Fruit fly (Drosophila melanogaster) whole organism, embryonic: ENCODE measurements around the gene Hsp22.

Experiments
- Ada2b ChIP-seq: fragments of 200-800 bp; sonication (Bioruptor generic); IDR thresholded peaks from 2 replicates; pipeline ENCODE4 v1.3.6; 2022; ENCODE audit warnings: missing biosample characterization, missing genetic modification characterization
- Adf1 ChIP-seq: fragments of 200-800 bp; sonication (Bioruptor generic); IDR thresholded peaks from 2 replicates; pipeline ENCODE4 v1.3.6; 2022; ENCODE audit warnings: missing biosample characterization, missing genetic modification characterization
- Aef1 ChIP-seq: fragments of 200-800 bp; sonication (Bioruptor generic); IDR thresholded peaks from 3 replicates; pipeline ENCODE4 v1.3.6; 2022; ENCODE audit warnings: missing biosample characterization, missing genetic modification characterization
- BEAF-32 ChIP-seq: fragments of 200-800 bp; sonication (Bioruptor generic); optimal IDR thresholded peaks from 3 replicates; lab custom pipeline; 2017; ENCODE audit warnings: missing biosample characterization, missing genetic modification characterization, mild to moderate bottlenecking, moderate library complexity, missing genetic modification reagents
- Bgb ChIP-seq: fragments of 200-800 bp; sonication (Bioruptor generic); IDR thresholded peaks from 2 replicates; pipeline ENCODE4 v1.3.6; 2022; ENCODE audit warnings: missing biosample characterization, missing genetic modification characterization; ENCODE audit not compliant: partially characterized antibody
- CG10959 ChIP-seq: fragments of 200-800 bp; sonication (Bioruptor generic); IDR thresholded peaks from 2 replicates; pipeline ENCODE4 v1.3.6; 2022; ENCODE audit warnings: missing biosample characterization, missing genetic modification characterization
- CG11398 ChIP-seq: fragments of 200-800 bp; sonication (Bioruptor generic); optimal IDR thresholded peaks from 2 replicates; lab custom pipeline; 2016; ENCODE audit warnings: missing biosample characterization, missing genetic modification characterization
- CG13287 ChIP-seq: fragments of 200-800 bp; sonication (Bioruptor generic); IDR thresholded peaks from 2 replicates; pipeline ENCODE4 v1.3.6; 2022; ENCODE audit warnings: missing biosample characterization, missing genetic modification characterization; ENCODE audit not compliant: partially characterized antibody
- CG13296 ChIP-seq: fragments of 200-800 bp; sonication (Bioruptor generic); optimal IDR thresholded peaks from 3 replicates; lab custom pipeline; 2018; ENCODE audit warnings: missing biosample characterization, mild to moderate bottlenecking, missing genetic modification characterization
- CG18262 ChIP-seq: fragments of 200-800 bp; optimal IDR thresholded peaks from 3 replicates; lab custom pipeline; 2019; ENCODE audit warnings: missing biosample characterization, mild to moderate bottlenecking, missing genetic modification characterization, moderate library complexity
- CG1832 ChIP-seq: fragments of 200-800 bp; sonication (Bioruptor generic); optimal IDR thresholded peaks from 2 replicates; lab custom pipeline; 2017; ENCODE audit warnings: missing biosample characterization, mild to moderate bottlenecking, missing genetic modification characterization, inconsistent platforms
- CG30431 ChIP-seq: fragments of 200-800 bp; sonication (Bioruptor generic); optimal IDR thresholded peaks from 2 replicates; lab custom pipeline; 2017; ENCODE audit warnings: missing biosample characterization, missing genetic modification characterization
- CG32532 ChIP-seq: fragments of 200-800 bp; sonication (Bioruptor generic); IDR thresholded peaks from 2 replicates; pipeline ENCODE4 v1.3.6; 2022; ENCODE audit warnings: missing biosample characterization, missing genetic modification characterization
- CG6654 ChIP-seq: fragments of 200-800 bp; sonication (Bioruptor generic); optimal IDR thresholded peaks from 2 replicates; lab custom pipeline; 2017; ENCODE audit warnings: missing biosample characterization, mild to moderate bottlenecking, missing genetic modification characterization
- CG7556 ChIP-seq: fragments of 200-800 bp; sonication (Bioruptor generic); optimal IDR thresholded peaks from 2 replicates; lab custom pipeline; 2017; ENCODE audit warnings: missing biosample characterization, mild to moderate bottlenecking, missing genetic modification characterization
- CG7745 ChIP-seq: fragments of 200-800 bp; sonication (Bioruptor generic); optimal IDR thresholded peaks from 2 replicates; lab custom pipeline; 2018; ENCODE audit warnings: missing biosample characterization, mild to moderate bottlenecking, missing genetic modification characterization, moderate library complexity
- CG8089 ChIP-seq: fragments of 200-800 bp; sonication (Bioruptor generic); optimal IDR thresholded peaks from 3 replicates; lab custom pipeline; 2016; ENCODE audit warnings: missing biosample characterization, missing genetic modification characterization
- CG8290 ChIP-seq, 3 experiments: fragments of 200-800 bp; sonication (Bioruptor generic); optimal IDR thresholded peaks; 2 replicates each; lab custom pipeline; 2016 to 2019; ENCODE audit warnings: missing biosample characterization in 3 of 3, missing genetic modification characterization in 3 of 3, mild to moderate bottlenecking in 2 of 3, moderate library complexity in 1 of 3
- CrebB ChIP-seq: fragments of 200-800 bp; sonication (Bioruptor generic); optimal IDR thresholded peaks from 3 replicates; lab custom pipeline; 2018; ENCODE audit warnings: missing biosample characterization, mild to moderate bottlenecking, missing genetic modification characterization
- Deaf1 ChIP-seq: fragments of 200-800 bp; optimal IDR thresholded peaks from 3 replicates; lab custom pipeline; 2019; ENCODE audit warnings: missing biosample characterization, mild to moderate bottlenecking, missing genetic modification characterization, moderate library complexity
- Doc3 ChIP-seq: fragments of 200-800 bp; sonication (Bioruptor generic); IDR thresholded peaks from 3 replicates; pipeline ENCODE4 v1.3.6; 2022; ENCODE audit warnings: missing biosample characterization, missing genetic modification characterization; ENCODE audit not compliant: partially characterized antibody
- Eip74EF ChIP-seq, 2 experiments: fragments of 200-800 bp in 1 of 2; fragments of >200 bp in 1 of 2; sonication (Bioruptor generic) in 1 of 2; optimal IDR thresholded peaks; 2 replicates each; lab custom pipeline; 2017 to 2019; ENCODE audit warnings: missing biosample characterization in 2 of 2, missing genetic modification characterization in 2 of 2, mild to moderate bottlenecking in 1 of 2, moderate library complexity in 1 of 2
- Fer2 ChIP-seq: fragments of 200-800 bp; sonication (Bioruptor generic); optimal IDR thresholded peaks from 2 replicates; lab custom pipeline; 2018; ENCODE audit warnings: missing biosample characterization, mild to moderate bottlenecking, missing genetic modification characterization, moderate library complexity
- HLH3B ChIP-seq: fragments of 200-800 bp; sonication (Bioruptor generic); IDR thresholded peaks from 2 replicates; pipeline ENCODE4 v1.3.6; 2022; ENCODE audit warnings: missing biosample characterization, missing genetic modification characterization
- Hr51 ChIP-seq, 2 experiments: fragments of 200-800 bp; sonication (Bioruptor generic); optimal IDR thresholded peaks; 2 replicates in 1 of 2; 3 replicates in 1 of 2; lab custom pipeline; 2016 to 2018; ENCODE audit warnings: missing biosample characterization in 2 of 2, missing genetic modification characterization in 2 of 2, mild to moderate bottlenecking in 1 of 2, moderate library complexity in 1 of 2
- Mes4 ChIP-seq: fragments of 200-800 bp; sonication (Bioruptor generic); optimal IDR thresholded peaks from 2 replicates; lab custom pipeline; 2016; ENCODE audit warnings: missing biosample characterization, missing genetic modification characterization
- Myb ChIP-seq: fragments of 200-800 bp; sonication (Bioruptor generic); optimal IDR thresholded peaks from 2 replicates; lab custom pipeline; 2016; ENCODE audit warnings: missing biosample characterization, missing genetic modification characterization
- NC2α ChIP-seq: fragments of 200-800 bp; sonication (Bioruptor generic); optimal IDR thresholded peaks from 2 replicates; lab custom pipeline; 2016; ENCODE audit warnings: missing biosample characterization, missing genetic modification characterization
- Nf-YB ChIP-seq: fragments of 200-800 bp; sonication (Bioruptor generic); optimal IDR thresholded peaks from 3 replicates; lab custom pipeline; 2019; ENCODE audit warnings: missing biosample characterization, mild to moderate bottlenecking, missing genetic modification characterization, moderate library complexity
- NfI ChIP-seq: fragments of 200-800 bp; sonication (Bioruptor generic); optimal IDR thresholded peaks from 3 replicates; lab custom pipeline; 2018; ENCODE audit warnings: missing biosample characterization, mild to moderate bottlenecking, missing genetic modification characterization, moderate library complexity
- Taf1 ChIP-seq: fragments of 200-800 bp; sonication (Bioruptor generic); IDR thresholded peaks from 2 replicates; pipeline ENCODE4 v1.3.6; 2022; ENCODE audit warnings: missing biosample characterization, missing genetic modification characterization
- br ChIP-seq: fragments of >200 bp; optimal IDR thresholded peaks from 2 replicates; lab custom pipeline; 2017
- cas ChIP-seq: fragments of 200-800 bp; sonication (Bioruptor generic); IDR thresholded peaks from 2 replicates; pipeline ENCODE4 v1.3.6; 2022; ENCODE audit warnings: missing biosample characterization, missing genetic modification characterization
- crol ChIP-seq: fragments of 200-800 bp; sonication (Bioruptor generic); IDR thresholded peaks from 2 replicates; pipeline ENCODE4 v1.3.6; 2022; ENCODE audit warnings: missing biosample characterization, missing genetic modification characterization
- danr ChIP-seq: fragments of 200-800 bp; sonication (Bioruptor generic); IDR thresholded peaks from 2 replicates; pipeline ENCODE4 v1.3.6; 2022; ENCODE audit warnings: missing biosample characterization, missing genetic modification characterization
- ftz-f1 ChIP-seq: fragments of 200-800 bp; sonication (Bioruptor generic); optimal IDR thresholded peaks from 2 replicates; lab custom pipeline; 2016; ENCODE audit warnings: missing biosample characterization, missing genetic modification characterization
- fu2 ChIP-seq: fragments of 200-800 bp; sonication (Bioruptor generic); optimal IDR thresholded peaks from 2 replicates; lab custom pipeline; 2016; ENCODE audit warnings: missing biosample characterization, missing genetic modification characterization
- her ChIP-seq: fragments of 200-800 bp; sonication (Bioruptor generic); optimal IDR thresholded peaks from 2 replicates; lab custom pipeline; 2016; ENCODE audit warnings: missing biosample characterization, missing genetic modification characterization
- lola ChIP-seq, 3 experiments: fragments of >200 bp in 2 of 3; fragments of 200-800 bp in 1 of 3; sonication (Bioruptor generic) in 1 of 3; optimal IDR thresholded peaks; 2 replicates each; lab custom pipeline; 2017 to 2019; ENCODE audit warnings: missing biosample characterization in 3 of 3, missing genetic modification characterization in 3 of 3, mild to moderate bottlenecking in 1 of 3, moderate library complexity in 1 of 3
- pb ChIP-seq: fragments of 200-800 bp; sonication (Bioruptor generic); optimal IDR thresholded peaks from 3 replicates; lab custom pipeline; 2016; ENCODE audit warnings: missing biosample characterization, missing genetic modification characterization
- pnt ChIP-seq: fragments of 200-800 bp; sonication (Bioruptor generic); optimal IDR thresholded peaks from 3 replicates; lab custom pipeline; 2016; ENCODE audit warnings: missing biosample characterization, missing genetic modification characterization
- sima ChIP-seq: fragments of 200-800 bp; sonication (Bioruptor generic); optimal IDR thresholded peaks from 2 replicates; lab custom pipeline; 2016; ENCODE audit warnings: missing biosample characterization, missing genetic modification characterization
- slou ChIP-seq: fragments of 200-800 bp; sonication (Bioruptor generic); optimal IDR thresholded peaks from 3 replicates; lab custom pipeline; 2016; ENCODE audit warnings: missing biosample characterization, missing genetic modification characterization
- stwl ChIP-seq: fragments of 200-800 bp; sonication (Bioruptor generic); optimal IDR thresholded peaks from 3 replicates; lab custom pipeline; 2018; ENCODE audit warnings: missing biosample characterization, mild to moderate bottlenecking, missing genetic modification characterization, moderate library complexity
- tin ChIP-seq: fragments of 200-800 bp; sonication (Bioruptor generic); optimal IDR thresholded peaks from 3 replicates; lab custom pipeline; 2016; ENCODE audit warnings: missing biosample characterization, missing genetic modification characterization
- twi ChIP-seq: fragments of 200-800 bp; optimal IDR thresholded peaks from 2 replicates; lab custom pipeline; 2019; ENCODE audit warnings: missing biosample characterization, mild to moderate bottlenecking, missing genetic modification characterization, moderate library complexity
- z ChIP-seq: fragments of 200-800 bp; sonication (Bioruptor generic); IDR thresholded peaks from 3 replicates; pipeline ENCODE4 v1.3.6; 2022; ENCODE audit warnings: missing biosample characterization, missing genetic modification characterization
- zf30C ChIP-seq: fragments of 200-800 bp; sonication (Bioruptor generic); optimal IDR thresholded peaks from 3 replicates; lab custom pipeline; 2018; ENCODE audit warnings: missing biosample characterization, mild to moderate bottlenecking, missing genetic modification characterization

Gene Hsp22

DNA sequence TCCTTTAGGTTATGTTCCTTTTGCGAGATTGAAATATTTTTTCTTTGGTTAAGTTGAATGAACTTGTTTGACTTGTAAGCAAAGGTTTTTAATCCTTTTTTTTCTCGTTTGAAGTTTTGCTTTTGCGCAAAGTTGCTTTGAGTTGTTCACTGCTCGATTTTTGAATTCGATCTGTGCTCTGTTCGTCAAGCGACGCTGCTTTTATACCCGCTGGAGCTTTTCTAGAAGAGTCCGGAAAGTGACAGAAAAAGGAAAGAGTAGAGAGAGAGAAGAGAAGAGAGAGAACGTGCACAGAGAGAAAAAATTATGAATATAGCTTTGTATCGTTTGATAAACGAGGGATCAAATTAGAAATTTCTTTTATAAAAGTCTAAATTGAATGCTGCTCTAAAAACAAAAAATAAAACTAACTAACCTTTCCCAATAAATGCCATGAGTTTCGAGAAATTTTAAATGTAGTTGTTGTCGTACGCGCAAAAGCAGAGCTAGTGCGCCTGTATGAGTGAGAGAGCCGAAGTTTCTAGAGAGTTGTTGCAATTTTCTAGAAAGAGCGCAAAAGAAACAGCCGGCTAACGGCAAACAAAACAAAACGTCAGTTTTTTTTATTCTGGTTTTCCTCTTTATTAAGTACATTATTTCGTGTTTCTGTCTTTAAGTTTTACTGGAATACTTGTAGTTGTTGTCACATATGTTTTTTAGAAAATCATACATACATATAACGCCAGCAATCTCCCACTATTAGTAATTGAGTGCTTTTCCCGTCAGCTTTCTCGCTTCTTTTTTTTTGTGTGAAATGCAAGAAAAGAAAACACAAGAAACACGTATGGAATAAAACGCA, 4.7 kb downstream of the Hsp22 start, which contains the start of gene Hsp26 (continued):
- TF ChIP-seq CG32532 (GFP tag; lab: Robert Waterston, UW) = peak; percentile 90
- no peak for TF ChIP-seq CG1832 (GFP tag; lab: Kevin White, UChicago)
- TF ChIP-seq danr (GFP tag; lab: Robert Waterston, UW) = peak; percentile 21; the same call in 1 of the 2 replicates
- peak; percentile 77 for TF ChIP-seq NfI (GFP tag; lab: Kevin White, UChicago)
- peak; percentile 71 for TF ChIP-seq Myb (GFP tag; lab: Kevin White, UChicago)
- TF ChIP-seq slou (GFP tag; lab: Kevin White, UChicago) = peak; percentile 62
- TF ChIP-seq CG8290 (GFP tag; optimal IDR thresholded peaks at IDR 0.05; lab: Kevin White, UChicago) = peak; percentile 72
- TF ChIP-seq CG8290 (tag; optimal IDR thresholded peaks at IDR 0.05; lab: Kevin White, UChicago) = peak in 1 of 2 experiments; percentile 24
- peak in 1 of 2 experiments; percentile 80 for TF ChIP-seq Eip74EF (GFP tag; optimal IDR thresholded peaks at IDR 0.05; lab: Kevin White, UChicago)
- TF ChIP-seq CG10959 (GFP tag; lab: Robert Waterston, UW) = no peak; the same call in 1 of the 2 replicates
- peak; percentile 49; the same call in 1 of the 2 replicates for TF ChIP-seq cas
- TF ChIP-seq CG8089 = peak; percentile 79
- peak; percentile 48 to 89 for TF ChIP-seq Hr51 (GFP tag; optimal IDR thresholded peaks at IDR 0.05; lab: Kevin White, UChicago)
- TF ChIP-seq Bgb = no peak; the same call in 1 of the 2 replicates
- no peak for TF ChIP-seq crol
- no peak for TF ChIP-seq br (lab: Kevin White, UChicago)
- peak; percentile 87 for TF ChIP-seq her (GFP tag; lab: Kevin White, UChicago)
- no peak for TF ChIP-seq BEAF-32
- peak; percentile 89 for TF ChIP-seq CG7556
- peak; percentile 18 for TF ChIP-seq CG30431 (GFP tag; lab: Kevin White, UChicago)
- peak; percentile 73 for TF ChIP-seq NC2α (GFP tag; lab: Kevin White, UChicago)
- TF ChIP-seq CG11398 (GFP tag; lab: Kevin White, UChicago) = peak; percentile 78
- peak; percentile 89 for TF ChIP-seq HLH3B
- peak; percentile 52 for TF ChIP-seq twi
- peak; percentile 71 for TF ChIP-seq CrebB (tag; lab: Kevin White, UChicago)
- TF ChIP-seq Nf-YB (GFP tag; lab: Kevin White, UChicago) = peak; percentile 63
- TF ChIP-seq Doc3 (GFP tag; lab: Robert Waterston, UW) = no peak
- peak; percentile 56 for TF ChIP-seq Adf1
- TF ChIP-seq z (GFP tag; lab: Robert Waterston, UW) = no peak
- TF ChIP-seq CG13296 (GFP tag; lab: Kevin White, UChicago) = peak; percentile 77
- peak; percentile 38 for TF ChIP-seq CG6654 (GFP tag; lab: Kevin White, UChicago)
- peak; percentile 39; the same call in 1 of the 2 replicates for TF ChIP-seq Taf1 (GFP tag; lab: Robert Waterston, UW)
- peak; percentile 77 for TF ChIP-seq Aef1
- peak; percentile 65 for TF ChIP-seq tin
- TF ChIP-seq lola (GFP tag; optimal IDR thresholded peaks at IDR 0.05; lab: Kevin White, UChicago) = peak in 1 of 3 experiments; percentile 76
- TF ChIP-seq ftz-f1 (GFP tag; lab: Kevin White, UChicago) = no peak
- peak; percentile 54 for TF ChIP-seq pb (GFP tag; lab: Kevin White, UChicago)
- peak; percentile 31 for TF ChIP-seq Fer2
- TF ChIP-seq Ada2b (GFP tag; lab: Robert Waterston, UW) = peak; percentile 84
- no peak for TF ChIP-seq stwl (tag; lab: Kevin White, UChicago)
- peak; percentile 83 for TF ChIP-seq fu2
- TF ChIP-seq CG7745 (tag; lab: Kevin White, UChicago) = peak; percentile 28
- TF ChIP-seq pnt = peak; percentile 85
- peak; percentile 88 for TF ChIP-seq Mes4 (GFP tag; lab: Kevin White, UChicago)
- peak; percentile 71 for TF ChIP-seq Deaf1
- no peak; the same call in 1 of the 2 replicates for TF ChIP-seq CG13287 (GFP tag; lab: Robert Waterston, UW)
- TF ChIP-seq zf30C (GFP tag; lab: Kevin White, UChicago) = peak; percentile 90
- peak; percentile 38 for TF ChIP-seq sima (GFP tag; lab: Kevin White, UChicago)
- TF ChIP-seq CG18262 (tag; lab: Kevin White, UChicago) = peak; percentile 86
